Worm (Caenorhabditis elegans) whole organism, young adult: Measurements from ENCODE around the gene ttr-17.

Source experiments
- B0336.3 ChIP-seq: fragments of 200-800 bp; sonication (Bioruptor generic); IDR thresholded peaks from 2 replicates; pipeline ENCODE4 v1.3.6; 2022; ENCODE audit warnings: missing genetic modification characterization, missing compliant biosample characterization
- C17E4.6 ChIP-seq: fragments of 200-800 bp; sonication (Bioruptor generic); IDR thresholded peaks from 2 replicates; pipeline ENCODE4 v1.3.6; 2022; ENCODE audit warnings: missing genetic modification reagents, missing genetic modification characterization, missing compliant biosample characterization
- D2030.7 ChIP-seq: fragments of 200-800 bp; sonication (Bioruptor generic); IDR thresholded peaks from 2 replicates; pipeline ENCODE4 v1.3.6; 2022; ENCODE audit warnings: missing genetic modification reagents, missing genetic modification characterization, missing compliant biosample characterization
- F33H1.4 ChIP-seq: fragments of 200-800 bp; sonication (Bioruptor generic); IDR thresholded peaks from 2 replicates; pipeline ENCODE4 v1.3.6; 2022; ENCODE audit warnings: missing genetic modification reagents, missing genetic modification characterization, missing compliant biosample characterization
- F55B11.4 ChIP-seq: sonication (generic microtip); optimal IDR thresholded peaks from 2 replicates; lab custom pipeline; 2016; ENCODE audit warnings: missing compliant biosample characterization, missing genetic modification characterization, borderline replicate concordance; ENCODE audit not compliant: insufficient read depth
- F57C9.4 ChIP-seq: sonication (generic microtip); optimal IDR thresholded peaks from 2 replicates; lab custom pipeline; 2017; ENCODE audit warnings: mild to moderate bottlenecking, missing genetic modification characterization, missing compliant biosample characterization
- K11D2.4 ChIP-seq: fragments of 200-800 bp; sonication (Bioruptor generic); IDR thresholded peaks from 2 replicates; pipeline ENCODE4 v1.3.6; 2022; ENCODE audit warnings: missing genetic modification reagents, missing genetic modification characterization, missing compliant biosample characterization
- Y53F4B.3 ChIP-seq: fragments of 200-800 bp; sonication (Bioruptor generic); IDR thresholded peaks from 2 replicates; pipeline ENCODE4 v1.3.6; 2022; ENCODE audit warnings: missing genetic modification reagents, missing genetic modification characterization, missing compliant biosample characterization
- Y67H2A.10 ChIP-seq: fragments of 200-800 bp; sonication (Bioruptor generic); conservative IDR thresholded peaks from 2 replicates; pipeline ENCODE4 v1.3.6; 2022; ENCODE audit warnings: missing genetic modification reagents, missing genetic modification characterization, missing compliant biosample characterization
- ZK185.1 ChIP-seq: sonication (generic microtip); optimal IDR thresholded peaks from 2 replicates; lab custom pipeline; 2016; ENCODE audit warnings: mild to moderate bottlenecking, missing genetic modification characterization, missing compliant biosample characterization; ENCODE audit not compliant: poor library complexity, severe bottlenecking
- ama-1 ChIP-seq, 3 experiments: fragments of 150-350 bp in 1 of 3; sonication (generic microtip) in 2 of 3; optimal IDR thresholded peaks; 2 replicates each; lab custom pipeline; 2014 to 2018; ENCODE audit warnings: missing biosample characterization in 2 of 3, missing genetic modification characterization in 2 of 3, missing genetic modification reagents in 2 of 3
- aptf-3 ChIP-seq: fragments of 200-800 bp; sonication (Bioruptor generic); IDR thresholded peaks from 2 replicates; pipeline ENCODE4 v1.3.6; 2022; ENCODE audit warnings: missing genetic modification characterization, missing compliant biosample characterization
- atf-7 ChIP-seq: sonication (generic microtip); optimal IDR thresholded peaks from 2 replicates; lab custom pipeline; 2017; ENCODE audit warnings: mild to moderate bottlenecking, missing genetic modification characterization, missing compliant biosample characterization
- attf-3 ChIP-seq: fragments of 200-800 bp; sonication (Bioruptor generic); conservative IDR thresholded peaks from 2 replicates; pipeline ENCODE4 v1.3.6; 2022; ENCODE audit warnings: missing genetic modification reagents, missing genetic modification characterization, missing compliant biosample characterization
- attf-6 ChIP-seq: fragments of 200-800 bp; sonication (Bioruptor generic); IDR thresholded peaks from 2 replicates; pipeline ENCODE4 v1.3.6; 2022; ENCODE audit warnings: missing genetic modification reagents, missing genetic modification characterization, missing compliant biosample characterization
- bed-1 ChIP-seq: fragments of 200-800 bp; sonication (Bioruptor generic); IDR thresholded peaks from 2 replicates; pipeline ENCODE4 v1.3.6; 2022; ENCODE audit warnings: missing genetic modification reagents, missing genetic modification characterization, missing compliant biosample characterization
- ccch-3 ChIP-seq: fragments of 200-800 bp; sonication (Bioruptor generic); optimal IDR thresholded peaks from 2 replicates; lab custom pipeline; 2018; ENCODE audit warnings: mild to moderate bottlenecking, missing genetic modification characterization, missing compliant biosample characterization
- cebp-1 ChIP-seq, 2 experiments: fragments of 200-800 bp in 1 of 2; sonication (Bioruptor generic) in 1 of 2; sonication (generic microtip) in 1 of 2; IDR thresholded peaks in 1 of 2; optimal IDR thresholded peaks in 1 of 2; 2 replicates each; pipeline versions ENCODE4 v1.3.6 to Lab custom; 2017 to 2022; ENCODE audit warnings: missing compliant biosample characterization in 2 of 2, missing genetic modification characterization in 2 of 2, mild to moderate bottlenecking in 1 of 2, missing genetic modification reagents in 1 of 2, moderate library complexity in 1 of 2
- ceh-100 ChIP-seq: fragments of 200-800 bp; sonication (Bioruptor generic); IDR thresholded peaks from 2 replicates; pipeline ENCODE4 v1.3.6; 2022; ENCODE audit warnings: missing genetic modification reagents, missing genetic modification characterization, missing compliant biosample characterization
- ceh-27 ChIP-seq: fragments of 200-800 bp; sonication (Bioruptor generic); optimal IDR thresholded peaks from 2 replicates; lab custom pipeline; 2018; ENCODE audit warnings: mild to moderate bottlenecking, missing genetic modification characterization, moderate library complexity, missing compliant biosample characterization
- ceh-79 ChIP-seq: sonication (generic microtip); optimal IDR thresholded peaks from 2 replicates; lab custom pipeline; 2017; ENCODE audit warnings: mild to moderate bottlenecking, missing genetic modification characterization, missing compliant biosample characterization
- ceh-91 ChIP-seq: fragments of 200-800 bp; sonication (Bioruptor generic); IDR thresholded peaks from 2 replicates; pipeline ENCODE4 v1.3.6; 2022; ENCODE audit warnings: missing genetic modification reagents, missing genetic modification characterization, missing compliant biosample characterization
- dpl-1 ChIP-seq: fragments of 150-350 bp; optimal IDR thresholded peaks from 2 replicates; lab custom pipeline; 2014; ENCODE audit warnings: missing biosample characterization, missing genetic modification reagents, missing genetic modification characterization
- egl-44 ChIP-seq: fragments of 200-800 bp; sonication (Bioruptor generic); IDR thresholded peaks from 2 replicates; pipeline ENCODE4 v1.3.6; 2022; ENCODE audit warnings: missing genetic modification reagents, missing genetic modification characterization, missing compliant biosample characterization
- egrh-3 ChIP-seq: fragments of 200-800 bp; sonication (Bioruptor generic); IDR thresholded peaks from 2 replicates; pipeline ENCODE4 v1.3.6; 2022; ENCODE audit warnings: missing genetic modification reagents, missing genetic modification characterization, missing compliant biosample characterization
- ets-4 ChIP-seq: fragments of 200-800 bp; sonication (Bioruptor generic); optimal IDR thresholded peaks from 2 replicates; lab custom pipeline; 2018; ENCODE audit warnings: mild to moderate bottlenecking, missing genetic modification characterization, missing compliant biosample characterization
- hrde-1 ChIP-seq: sonication (generic microtip); optimal IDR thresholded peaks from 2 replicates; lab custom pipeline; 2016; ENCODE audit warnings: missing genetic modification characterization, mild to moderate bottlenecking, missing compliant biosample characterization, moderate library complexity, missing genotype, missing genetic modification reagents, borderline replicate concordance
- let-526 ChIP-seq: fragments of 200-800 bp; sonication (Bioruptor generic); IDR thresholded peaks from 2 replicates; pipeline ENCODE4 v1.3.6; 2022; ENCODE audit warnings: missing genetic modification reagents, missing genetic modification characterization, missing compliant biosample characterization
- lin-40 ChIP-seq: sonication (generic microtip); optimal IDR thresholded peaks from 2 replicates; lab custom pipeline; 2016; ENCODE audit warnings: missing genetic modification characterization, mild to moderate bottlenecking, missing compliant biosample characterization, missing genotype, missing genetic modification reagents
- lsy-27 ChIP-seq: sonication (generic microtip); optimal IDR thresholded peaks from 2 replicates; lab custom pipeline; 2017; ENCODE audit warnings: missing genetic modification characterization, mild to moderate bottlenecking, missing compliant biosample characterization, antibody characterized with exemption, missing genotype, borderline replicate concordance; ENCODE audit not compliant: insufficient read depth
- mes-4 ChIP-seq: sonication (generic microtip); optimal IDR thresholded peaks from 2 replicates; lab custom pipeline; 2016; ENCODE audit warnings: missing genotype, missing genetic modification characterization, missing compliant biosample characterization
- nfya-1 ChIP-seq: sonication (generic microtip); optimal IDR thresholded peaks from 2 replicates; lab custom pipeline; 2017; ENCODE audit warnings: antibody characterized with exemption, missing compliant biosample characterization, missing genetic modification characterization, borderline replicate concordance; ENCODE audit not compliant: insufficient read depth
- nfya-2 ChIP-seq: fragments of 200-800 bp; sonication (Bioruptor generic); IDR thresholded peaks from 2 replicates; pipeline ENCODE4 v1.3.6; 2022; ENCODE audit warnings: missing genetic modification reagents, missing genetic modification characterization, missing compliant biosample characterization
- pbrm-1 ChIP-seq: fragments of 200-800 bp; sonication (Bioruptor generic); IDR thresholded peaks from 2 replicates; pipeline ENCODE4 v1.3.6; 2022; ENCODE audit warnings: missing genetic modification reagents, missing genetic modification characterization, missing compliant biosample characterization
- rcor-1 ChIP-seq: fragments of 200-800 bp; sonication (Bioruptor generic); IDR thresholded peaks from 2 replicates; pipeline ENCODE4 v1.3.6; 2022; ENCODE audit warnings: missing genetic modification reagents, missing genetic modification characterization, missing compliant biosample characterization
- repo-1 ChIP-seq: sonication (generic microtip); optimal IDR thresholded peaks from 2 replicates; lab custom pipeline; 2017; ENCODE audit warnings: mild to moderate bottlenecking, missing genetic modification characterization, missing compliant biosample characterization
- rpc-1 ChIP-seq, 2 experiments: fragments of 150-350 bp in 1 of 2; sonication (generic microtip) in 1 of 2; optimal IDR thresholded peaks; 2 replicates each; lab custom pipeline; 2014 to 2018; ENCODE audit warnings: missing biosample characterization in 1 of 2, missing genetic modification characterization in 1 of 2, missing genetic modification reagents in 1 of 2, missing genotype in 1 of 2
- sdz-38 ChIP-seq: sonication (generic microtip); optimal IDR thresholded peaks from 2 replicates; lab custom pipeline; 2016; ENCODE audit warnings: missing genotype, missing genetic modification characterization, missing compliant biosample characterization
- snpc-3.4 ChIP-seq: sonication (generic microtip); optimal IDR thresholded peaks from 2 replicates; lab custom pipeline; 2017; ENCODE audit warnings: missing genetic modification characterization, mild to moderate bottlenecking, missing compliant biosample characterization, antibody characterized with exemption, moderate library complexity, missing genotype, missing genetic modification reagents
- sptf-2 ChIP-seq: fragments of 200-800 bp; sonication (Bioruptor generic); optimal IDR thresholded peaks from 2 replicates; lab custom pipeline; 2018; ENCODE audit warnings: mild to moderate bottlenecking, missing genetic modification characterization, missing compliant biosample characterization
- zfh-2 ChIP-seq: fragments of 200-800 bp; sonication (Bioruptor generic); conservative IDR thresholded peaks from 2 replicates; pipeline ENCODE4 v1.3.6; 2022; ENCODE audit warnings: missing genetic modification reagents, missing genetic modification characterization, missing compliant biosample characterization
- zim-3 ChIP-seq: sonication (generic microtip); optimal IDR thresholded peaks from 2 replicates; lab custom pipeline; 2017; ENCODE audit warnings: mild to moderate bottlenecking, missing genetic modification characterization, moderate library complexity, missing compliant biosample characterization
- ztf-18 ChIP-seq: sonication (generic microtip); optimal IDR thresholded peaks from 2 replicates; lab custom pipeline; 2016; ENCODE audit warnings: missing genotype, mild to moderate bottlenecking, missing genetic modification characterization, missing compliant biosample characterization
- ztf-25 ChIP-seq: fragments of 200-800 bp; sonication (Bioruptor generic); IDR thresholded peaks from 2 replicates; pipeline ENCODE4 v1.3.6; 2022; ENCODE audit warnings: missing genetic modification reagents, missing genetic modification characterization, missing compliant biosample characterization
- ztf-26 ChIP-seq: sonication (generic microtip); optimal IDR thresholded peaks from 2 replicates; lab custom pipeline; 2017; ENCODE audit warnings: missing genetic modification characterization, missing compliant biosample characterization
- ztf-6 ChIP-seq: fragments of 200-800 bp; sonication (Bioruptor generic); IDR thresholded peaks from 2 replicates; pipeline ENCODE4 v1.3.6; 2022; ENCODE audit warnings: missing genetic modification reagents, missing genetic modification characterization, missing compliant biosample characterization

ttr-17 gene

ce11 chrIV:11025941-11026340 lies 40.9 kb downstream of the ttr-17 start (continued):
- TF ChIP-seq dpl-1 (GFP tag; lab: Kevin White, UChicago) = no peak
- TF ChIP-seq nfya-1 = no peak
- peak; percentile 79; the same call in 1 of the 2 replicates for TF ChIP-seq Y53F4B.3 (GFP tag; lab: Robert Waterston, UW)
- TF ChIP-seq ZK185.1 = peak; percentile 88
- peak; percentile 63 for TF ChIP-seq ztf-26
- TF ChIP-seq ceh-100 = peak; percentile 66; the same call in 1 of the 2 replicates
- TF ChIP-seq let-526 (GFP tag; lab: Robert Waterston, UW) = peak; percentile 85
- TF ChIP-seq ztf-18 (tag; lab: Kevin White, UChicago) = peak; percentile 82
- TF ChIP-seq attf-6 (GFP tag; lab: Robert Waterston, UW) = peak; percentile 77
- TF ChIP-seq C17E4.6 (GFP tag; lab: Robert Waterston, UW) = peak; percentile 43; the same call in 1 of the 2 replicates
- TF ChIP-seq nfya-2 (GFP tag; lab: Robert Waterston, UW) = no peak
- TF ChIP-seq ets-4 = peak; percentile 62
- peak; percentile 85; the same call in 1 of the 2 replicates for TF ChIP-seq aptf-3 (GFP tag; lab: Robert Waterston, UW)
- peak; percentile 95 for TF ChIP-seq hrde-1 (tag; lab: Kevin White, UChicago)
- TF ChIP-seq pbrm-1 (GFP tag; lab: Robert Waterston, UW) = peak; percentile 89
- peak; percentile 86 for TF ChIP-seq snpc-3.4
- no peak for TF ChIP-seq F55B11.4 (tag; lab: Kevin White, UChicago)
- TF ChIP-seq K11D2.4 (GFP tag; lab: Robert Waterston, UW) = 0 out of 2 replicates have a peak, but pooled peaks have one; percentile 51
- TF ChIP-seq cebp-1 (GFP tag; IDR thresholded peaks at IDR 0.05; lab: Robert Waterston, UW) = peak; percentile 56; the same call in 1 of the 2 replicates
- peak; percentile 81 for TF ChIP-seq cebp-1 (tag; optimal IDR thresholded peaks at IDR 0.05; lab: Kevin White, UChicago)
- no peak for TF ChIP-seq ccch-3 (GFP tag; lab: Kevin White, UChicago)
- TF ChIP-seq zfh-2 = no peak; the same call in 1 of the 2 replicates
- TF ChIP-seq lsy-27 = peak; percentile 33
- TF ChIP-seq ama-1 (optimal IDR thresholded peaks at IDR 0.05; lab: Kevin White, UChicago) = peak; percentile 55
- peak; percentile 41 to 76 for TF ChIP-seq ama-1 (GFP tag; optimal IDR thresholded peaks at IDR 0.05; lab: Kevin White, UChicago)
- TF ChIP-seq sdz-38 (tag; lab: Kevin White, UChicago) = peak; percentile 64
- TF ChIP-seq attf-3 = peak; percentile 68
- peak; percentile 85 for TF ChIP-seq repo-1 (tag; lab: Kevin White, UChicago)
- peak; percentile 56; the same call in 1 of the 2 replicates for TF ChIP-seq bed-1 (GFP tag; lab: Robert Waterston, UW)
- TF ChIP-seq ceh-27 (GFP tag; lab: Kevin White, UChicago) = peak; percentile 85
- peak; percentile 96 for TF ChIP-seq ztf-25 (GFP tag; lab: Robert Waterston, UW)
- no peak for TF ChIP-seq lin-40 (tag; lab: Kevin White, UChicago)
- peak; percentile 77 for TF ChIP-seq atf-7
- no peak for TF ChIP-seq Y67H2A.10 (GFP tag; lab: Robert Waterston, UW)
- peak; percentile 95 for TF ChIP-seq zim-3 (tag; lab: Kevin White, UChicago)
- TF ChIP-seq rcor-1 (GFP tag; lab: Robert Waterston, UW) = peak; percentile 79
- TF ChIP-seq ceh-91 = peak; percentile 47
- TF ChIP-seq ceh-79 = peak; percentile 93
- peak; percentile 53 for TF ChIP-seq egrh-3
- no peak for TF ChIP-seq ztf-6 (GFP tag; lab: Robert Waterston, UW)
- peak; percentile 96 for TF ChIP-seq D2030.7
- peak; percentile 80 for TF ChIP-seq rpc-1 (optimal IDR thresholded peaks at IDR 0.05; lab: Kevin White, UChicago)
- TF ChIP-seq rpc-1 (tag; optimal IDR thresholded peaks at IDR 0.05; lab: Kevin White, UChicago) = peak; percentile 99
- peak; percentile 60 for TF ChIP-seq F33H1.4 (GFP tag; lab: Robert Waterston, UW)
- TF ChIP-seq mes-4 = peak; percentile 92
- peak; percentile 78; the same call in 1 of the 2 replicates for TF ChIP-seq egl-44 (GFP tag; lab: Robert Waterston, UW)
- TF ChIP-seq F57C9.4 (tag; lab: Kevin White, UChicago) = peak; percentile 82
- TF ChIP-seq B0336.3 (GFP tag; lab: Robert Waterston, UW) = peak; percentile 90
- TF ChIP-seq sptf-2 (GFP tag; lab: Kevin White, UChicago) = peak; percentile 97
